Fruit fly (Drosophila melanogaster) whole organism, wandering third instar larva: ENCODE measurements around the gene p24-1.

Source experiments
- Abd-B ChIP-seq: fragments of >200 bp; optimal IDR thresholded peaks from 2 replicates; lab custom pipeline; 2017; ENCODE audit warnings: missing biosample characterization, missing genetic modification characterization
- CG9705 ChIP-seq: fragments of 200-800 bp; sonication (Bioruptor generic); optimal IDR thresholded peaks from 2 replicates; lab custom pipeline; 2018; ENCODE audit warnings: missing biosample characterization, mild to moderate bottlenecking, missing genetic modification characterization
- CrebA ChIP-seq: fragments of 200-800 bp; sonication (Bioruptor generic); optimal IDR thresholded peaks from 2 replicates; lab custom pipeline; 2016; ENCODE audit warnings: missing biosample characterization, mild to moderate bottlenecking, missing genetic modification characterization, borderline replicate concordance
- Hr78 ChIP-seq: fragments of >200 bp; optimal IDR thresholded peaks from 2 replicates; lab custom pipeline; 2017; ENCODE audit warnings: missing biosample characterization, missing genetic modification characterization
- Myc ChIP-seq: fragments of >200 bp; optimal IDR thresholded peaks from 2 replicates; lab custom pipeline; 2017
- OdsH ChIP-seq: fragments of 200-800 bp; sonication (Bioruptor generic); optimal IDR thresholded peaks from 2 replicates; lab custom pipeline; 2016; ENCODE audit warnings: missing biosample characterization, mild to moderate bottlenecking, missing genetic modification characterization
- brk ChIP-seq: fragments of 200-800 bp; sonication (Bioruptor generic); optimal IDR thresholded peaks from 2 replicates; lab custom pipeline; 2016; ENCODE audit warnings: missing biosample characterization, mild to moderate bottlenecking, missing genetic modification characterization
- h ChIP-seq: fragments of 200-800 bp; sonication (Bioruptor generic); optimal IDR thresholded peaks from 3 replicates; lab custom pipeline; 2016; ENCODE audit warnings: missing biosample characterization, mild to moderate bottlenecking, missing genetic modification characterization
- pan ChIP-seq: fragments of >200 bp; optimal IDR thresholded peaks from 2 replicates; lab custom pipeline; 2017
- rgr ChIP-seq: fragments of 200-800 bp; sonication (Bioruptor generic); optimal IDR thresholded peaks from 3 replicates; lab custom pipeline; 2016; ENCODE audit warnings: missing biosample characterization, mild to moderate bottlenecking, missing genetic modification characterization
- usp ChIP-seq: fragments of >200 bp; optimal IDR thresholded peaks from 2 replicates; lab custom pipeline; 2017; ENCODE audit warnings: missing biosample characterization, missing genetic modification characterization

dm6 chrX:11886976-11887375 lies 34.6 kb upstream of the p24-1 start, which contains the start of the genes CG10353 and SelG:
- TF ChIP-seq pan (lab: Kevin White, UChicago) (no peak), CrebA (GFP tag; lab: Kevin White, UChicago) (no peak), CG9705 (GFP tag; lab: Kevin White, UChicago) (no peak), rgr (GFP tag; lab: Kevin White, UChicago) (peak; percentile 59), OdsH (GFP tag; lab: Kevin White, UChicago) (peak; percentile 21), Hr78 (GFP tag; lab: Kevin White, UChicago) (no peak), usp (no peak), h (GFP tag; lab: Kevin White, UChicago) (peak; percentile 62), Myc (peak; percentile 53), brk (GFP tag; lab: Kevin White, UChicago) (no peak), Abd-B (GFP tag; lab: Kevin White, UChicago) (no peak)
